Worm (Caenorhabditis elegans) whole organism, L4 larva: Measurements from ENCODE around the gene F31B9.3.

Experiments used
- D1046.2 ChIP-seq: fragments of 200-800 bp; sonication (Bioruptor generic); IDR thresholded peaks from 2 replicates; pipeline ENCODE4 v1.3.6; 2022; ENCODE audit warnings: missing genetic modification characterization, missing compliant biosample characterization
- F26F4.8 ChIP-seq: fragments of 200-800 bp; sonication (Bioruptor generic); conservative IDR thresholded peaks from 2 replicates; pipeline ENCODE4 v1.3.6; 2022; ENCODE audit warnings: missing genetic modification characterization, missing compliant biosample characterization
- F44E2.7 ChIP-seq: fragments of 200-800 bp; sonication (Bioruptor generic); IDR thresholded peaks from 2 replicates; pipeline ENCODE4 v2.1.2; 2022; ENCODE audit warnings: missing genetic modification characterization, missing compliant biosample characterization
- F49E8.2 ChIP-seq: sonication (generic microtip); optimal IDR thresholded peaks from 2 replicates; lab custom pipeline; 2016; ENCODE audit warnings: missing compliant biosample characterization, mild to moderate bottlenecking, missing genetic modification characterization, borderline replicate concordance
- T26A8.4 ChIP-seq: fragments of 200-800 bp; sonication (Bioruptor generic); IDR thresholded peaks from 2 replicates; pipeline ENCODE4 v1.3.6; 2022; ENCODE audit warnings: missing genetic modification characterization, missing compliant biosample characterization
- Y105C5A.15 ChIP-seq: fragments of 200-800 bp; sonication (Bioruptor generic); IDR thresholded peaks from 2 replicates; pipeline ENCODE4 v1.3.6; 2022; ENCODE audit warnings: missing genetic modification characterization, missing compliant biosample characterization
- Y5F2A.4 ChIP-seq: fragments of 200-800 bp; sonication (Bioruptor generic); optimal IDR thresholded peaks from 2 replicates; lab custom pipeline; 2018; ENCODE audit warnings: mild to moderate bottlenecking, missing genetic modification characterization, missing compliant biosample characterization
- aha-1 ChIP-seq: fragments of 150-350 bp; peaks from one replicate; lab custom pipeline; 2014; ENCODE audit warnings: missing biosample characterization, missing genetic modification characterization
- ama-1 ChIP-seq: fragments of 150-350 bp; optimal IDR thresholded peaks from 2 replicates; lab custom pipeline; 2014; ENCODE audit warnings: inconsistent platforms, mixed read lengths
- arid-1 ChIP-seq: fragments of 200-800 bp; sonication (Bioruptor generic); conservative IDR thresholded peaks from 2 replicates; pipeline ENCODE4 v1.3.6; 2022; ENCODE audit warnings: missing genetic modification reagents, missing genetic modification characterization, missing compliant biosample characterization
- ceh-20 ChIP-seq: fragments of 200-800 bp; sonication (Bioruptor generic); IDR thresholded peaks from 2 replicates; pipeline ENCODE4 v1.3.6; 2022; ENCODE audit warnings: missing genetic modification reagents, missing genetic modification characterization, missing compliant biosample characterization
- ceh-28 ChIP-seq: fragments of 150-350 bp; optimal IDR thresholded peaks from 2 replicates; lab custom pipeline; 2014; ENCODE audit warnings: missing biosample characterization, missing genetic modification reagents, missing genetic modification characterization
- ceh-62 ChIP-seq: sonication (generic microtip); optimal IDR thresholded peaks from 2 replicates; lab custom pipeline; 2017; ENCODE audit warnings: missing biosample characterization, missing genetic modification characterization
- daf-12 ChIP-seq: fragments of 150-350 bp; optimal IDR thresholded peaks from 2 replicates; lab custom pipeline; 2014; ENCODE audit warnings: missing biosample characterization, missing genetic modification reagents, missing genetic modification characterization
- dmd-9 ChIP-seq: fragments of 200-800 bp; sonication (Bioruptor generic); IDR thresholded peaks from 2 replicates; pipeline ENCODE4 v1.3.6; 2022; ENCODE audit warnings: missing genetic modification reagents, missing genetic modification characterization, missing compliant biosample characterization
- egl-43 ChIP-seq: fragments of 200-800 bp; sonication (Bioruptor generic); IDR thresholded peaks from 2 replicates; pipeline ENCODE4 v1.3.6; 2022; ENCODE audit warnings: missing genetic modification reagents, missing genetic modification characterization, missing compliant biosample characterization
- fkh-10 ChIP-seq: fragments of 150-350 bp; optimal IDR thresholded peaks from 2 replicates; lab custom pipeline; 2014; ENCODE audit warnings: missing biosample characterization, missing genetic modification reagents, missing genetic modification characterization
- gei-8 ChIP-seq: fragments of 200-800 bp; sonication (Bioruptor generic); optimal IDR thresholded peaks from 2 replicates; lab custom pipeline; 2018; ENCODE audit warnings: mild to moderate bottlenecking, missing genetic modification characterization, missing compliant biosample characterization
- hlh-11 ChIP-seq: fragments of 200-800 bp; sonication (Bioruptor generic); optimal IDR thresholded peaks from 2 replicates; lab custom pipeline; 2018; ENCODE audit warnings: mild to moderate bottlenecking, missing genetic modification characterization, missing compliant biosample characterization
- hlh-30 ChIP-seq: sonication (generic microtip); optimal IDR thresholded peaks from 2 replicates; lab custom pipeline; 2017; ENCODE audit warnings: antibody characterized with exemption, mild to moderate bottlenecking, missing genetic modification characterization, missing compliant biosample characterization; ENCODE audit not compliant: insufficient read depth
- lim-7 ChIP-seq: fragments of 200-800 bp; sonication (Bioruptor generic); IDR thresholded peaks from 2 replicates; pipeline ENCODE4 v1.3.6; 2022; ENCODE audit warnings: missing genetic modification characterization, missing compliant biosample characterization
- lin-13 ChIP-seq: fragments of 150-350 bp; optimal IDR thresholded peaks from 2 replicates; lab custom pipeline; 2014; ENCODE audit warnings: missing biosample characterization, missing genetic modification reagents, missing genetic modification characterization
- lir-3 ChIP-seq: sonication (generic microtip); optimal IDR thresholded peaks from 2 replicates; lab custom pipeline; 2016; ENCODE audit warnings: mild to moderate bottlenecking, missing genetic modification characterization, missing compliant biosample characterization
- madf-5 ChIP-seq, 2 experiments: fragments of 200-800 bp; sonication (Bioruptor generic); IDR thresholded peaks; 2 replicates each; pipeline ENCODE4 v1.3.6; 2022; ENCODE audit warnings: missing compliant biosample characterization in 2 of 2, missing genetic modification characterization in 2 of 2
- mep-1 ChIP-seq: fragments of 150-350 bp; sonication (generic microtip); optimal IDR thresholded peaks from 3 replicates; lab custom pipeline; 2014; ENCODE audit warnings: missing biosample characterization, missing genetic modification characterization
- mxl-2 ChIP-seq: fragments of 200-800 bp; sonication (Bioruptor generic); conservative IDR thresholded peaks from 2 replicates; pipeline ENCODE4 v1.3.6; 2022; ENCODE audit warnings: missing genetic modification reagents, missing genetic modification characterization, missing compliant biosample characterization
- nhr-102 ChIP-seq: sonication (generic microtip); optimal IDR thresholded peaks from 2 replicates; lab custom pipeline; 2016; ENCODE audit warnings: mild to moderate bottlenecking, missing genetic modification characterization, moderate library complexity, missing compliant biosample characterization
- nhr-41 ChIP-seq: fragments of 200-800 bp; sonication (Bioruptor generic); IDR thresholded peaks from 2 replicates; pipeline ENCODE4 v1.3.6; 2022; ENCODE audit warnings: missing genetic modification reagents, missing genetic modification characterization, missing compliant biosample characterization
- pha-4 ChIP-seq, 2 experiments: fragments of 150-350 bp in 1 of 2; fragments of 200-800 bp in 1 of 2; sonication (Bioruptor generic) in 1 of 2; IDR thresholded peaks in 1 of 2; optimal IDR thresholded peaks in 1 of 2; 2 replicates each; pipeline versions ENCODE4 v1.3.6 to Lab custom; 2014 to 2022; ENCODE audit warnings: missing genetic modification characterization in 2 of 2, missing genetic modification reagents in 2 of 2, missing biosample characterization in 1 of 2, missing compliant biosample characterization in 1 of 2
- rbr-2 ChIP-seq: sonication (generic microtip); optimal IDR thresholded peaks from 2 replicates; lab custom pipeline; 2016; ENCODE audit warnings: missing genotype, missing genetic modification characterization, missing compliant biosample characterization
- set-16 ChIP-seq: fragments of 200-800 bp; sonication (Bioruptor generic); IDR thresholded peaks from 2 replicates; pipeline ENCODE4 v1.3.6; 2022; ENCODE audit warnings: missing genetic modification reagents, missing genetic modification characterization, missing compliant biosample characterization
- skn-1 ChIP-seq: fragments of 150-350 bp; optimal IDR thresholded peaks from 2 replicates; lab custom pipeline; 2014; ENCODE audit warnings: missing biosample characterization, missing genetic modification characterization
- spr-3 ChIP-seq: fragments of 200-800 bp; sonication (Bioruptor generic); optimal IDR thresholded peaks from 2 replicates; lab custom pipeline; 2018; ENCODE audit warnings: mild to moderate bottlenecking, missing genetic modification characterization, missing compliant biosample characterization
- unc-130 ChIP-seq: sonication (generic microtip); optimal IDR thresholded peaks from 2 replicates; lab custom pipeline; 2016; ENCODE audit warnings: missing genetic modification reagents, missing genetic modification characterization, missing compliant biosample characterization
- zfp-2 ChIP-seq: sonication (generic microtip); optimal IDR thresholded peaks from 2 replicates; lab custom pipeline; 2016; ENCODE audit warnings: mild to moderate bottlenecking, missing genetic modification characterization, missing compliant biosample characterization
- ztf-11 ChIP-seq: fragments of 150-350 bp; optimal IDR thresholded peaks from 2 replicates; lab custom pipeline; 2014; ENCODE audit warnings: missing biosample characterization, missing genetic modification characterization

Gene F31B9.3

ce11 chrX:15881027-15881426, 42.5 kb upstream of the F31B9.3 start:
- TF ChIP-seq madf-5 (GFP tag; IDR thresholded peaks at IDR 0.05; lab: Robert Waterston, UW) (no peak), hlh-30 (tag; lab: Kevin White, UChicago) (peak; percentile 14), skn-1 (no peak), aha-1 (tag; lab: Kevin White, UChicago) (peak; percentile 81), set-16 (GFP tag; lab: Robert Waterston, UW) (peak; percentile 89), pha-4 (GFP tag; IDR thresholded peaks at IDR 0.05; lab: Robert Waterston, UW) (peak; percentile 56; the same call in 1 of the 2 replicates), pha-4 (tag; optimal IDR thresholded peaks at IDR 0.05; lab: Kevin White, UChicago) (no peak), hlh-11 (peak; percentile 21), ceh-28 (tag; lab: Kevin White, UChicago) (no peak), mep-1 (tag; lab: Kevin White, UChicago) (no peak), F49E8.2 (no peak), F26F4.8 (no peak)

ce11 chrX:15884478-15884877, 39.1 kb upstream of the F31B9.3 start:
- no peak for TF ChIP-seq Y105C5A.15 (GFP tag; lab: Robert Waterston, UW)
- TF ChIP-seq lim-7: no peak

ce11 chrX:15887495-15887894, 36.0 kb upstream of the F31B9.3 start, which contains the start of gene F53H4.3:
Gene F53H4.3, minus strand, starts transcription at chrX:15887595.
- TF ChIP-seq zfp-2 (tag; lab: Kevin White, UChicago) (no peak), nhr-102 (tag; lab: Kevin White, UChicago) (no peak), hlh-30 (tag; lab: Kevin White, UChicago) (no peak), nhr-41 (GFP tag; lab: Robert Waterston, UW) (no peak), dmd-9 (GFP tag; lab: Robert Waterston, UW) (no peak), F44E2.7 (GFP tag; lab: Robert Waterston, UW) (no peak), rbr-2 (tag; lab: Kevin White, UChicago) (no peak)
- TF ChIP-seq, all 104 proteins: peak for 0

- no peak for TF ChIP-seq hlh-11
- TF ChIP-seq ztf-11: no peak
- no peak for TF ChIP-seq fkh-10 (GFP tag; lab: Kevin White, UChicago)
- TF ChIP-seq arid-1 (GFP tag; lab: Robert Waterston, UW): no peak
- no peak for TF ChIP-seq daf-12
- no peak for TF ChIP-seq egl-43 (GFP tag; lab: Robert Waterston, UW)
- TF ChIP-seq mxl-2: no peak
- TF ChIP-seq gei-8 (GFP tag; lab: Kevin White, UChicago): no peak
- TF ChIP-seq lin-13 (GFP tag; lab: Kevin White, UChicago): no peak
- TF ChIP-seq ceh-20 (GFP tag; lab: Robert Waterston, UW): no peak
- TF ChIP-seq unc-130: no peak
- no peak for TF ChIP-seq D1046.2 (GFP tag; lab: Robert Waterston, UW)
- TF ChIP-seq lir-3 (tag; lab: Kevin White, UChicago): no peak
- no peak for TF ChIP-seq Y5F2A.4 (GFP tag; lab: Kevin White, UChicago)
- no peak for TF ChIP-seq ceh-62 (tag; lab: Kevin White, UChicago)
- TF ChIP-seq T26A8.4 (GFP tag; lab: Robert Waterston, UW): no peak
Observed at ce11 chrX:15887989-15888388, 35.6 kb upstream of the F31B9.3 start.

ce11 chrX:15892525-15892924, 31.0 kb upstream of the F31B9.3 start:
- TF ChIP-seq rbr-2 (tag; lab: Kevin White, UChicago) (no peak), fkh-10 (GFP tag; lab: Kevin White, UChicago) (no peak), ama-1 (lab: Kevin White, UChicago) (no peak), set-16 (GFP tag; lab: Robert Waterston, UW) (peak; percentile 15; the same call in 1 of the 2 replicates), spr-3 (GFP tag; lab: Kevin White, UChicago) (no peak)
